Worm (Caenorhabditis elegans) whole organism, L2 larva: ENCODE data around the gene rab-3.

Source experiments
- egl-27 ChIP-seq: sonication (generic microtip); optimal IDR thresholded peaks from 3 replicates; lab custom pipeline; 2017; ENCODE audit warnings: missing biosample characterization, missing genetic modification reagents, missing genetic modification characterization
- fos-1 ChIP-seq: fragments of 150-350 bp; optimal IDR thresholded peaks from 2 replicates; lab custom pipeline; 2014; ENCODE audit warnings: missing biosample characterization, missing genetic modification characterization

DNA sequence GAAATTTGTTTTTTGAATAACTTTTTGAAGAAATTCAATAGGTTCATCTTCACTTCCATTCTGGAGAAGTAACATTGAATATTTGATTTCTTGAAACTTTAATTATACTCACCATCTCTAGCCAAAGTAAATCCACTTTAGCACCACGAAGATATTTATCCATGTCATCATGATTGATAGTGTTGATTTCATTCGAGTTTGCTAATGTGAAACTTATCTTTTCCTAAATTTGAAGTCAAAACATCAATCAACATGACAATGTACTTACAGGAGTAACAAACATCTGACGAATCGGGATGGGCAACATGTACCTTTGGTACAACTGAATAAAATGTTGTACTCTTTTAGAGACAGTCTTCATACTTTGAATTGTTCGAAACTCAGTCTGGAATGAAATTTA, 30.3 kb downstream of the rab-3 start:
- TF ChIP-seq fos-1 (tag; lab: Kevin White, UChicago) (no peak), egl-27 (tag; lab: Kevin White, UChicago) (no peak)
